Worm (Caenorhabditis elegans) whole organism, L3 larva: ENCODE results near the gene srx-45.

Source experiments
- elt-1 ChIP-seq: fragments of 150-350 bp; optimal IDR thresholded peaks from 2 replicates; lab custom pipeline; 2014; ENCODE audit warnings: missing biosample characterization, missing genetic modification characterization
- ztf-11 ChIP-seq: fragments of 150-350 bp; optimal IDR thresholded peaks from 2 replicates; lab custom pipeline; 2014; ENCODE audit warnings: missing biosample characterization, missing genetic modification characterization

DNA sequence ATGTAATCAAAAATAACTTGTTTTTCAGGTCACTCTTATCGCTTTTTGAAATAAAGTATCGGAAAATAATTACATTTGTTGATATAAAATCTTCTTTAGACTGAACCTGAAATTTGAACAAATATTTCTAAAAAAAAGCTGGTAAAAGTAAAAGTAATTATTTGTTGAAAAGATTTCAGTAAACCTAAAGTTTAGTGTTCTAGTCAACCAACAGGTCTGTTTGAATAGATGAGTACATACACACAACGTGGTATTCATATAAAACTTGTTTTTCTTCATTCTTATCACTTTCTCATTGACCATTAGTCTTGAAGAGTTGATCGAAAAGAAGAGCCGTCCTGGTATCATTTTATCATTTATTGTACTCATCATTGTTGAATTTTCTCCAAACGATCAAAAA is 13.1 kb upstream of the srx-45 start, which contains the start of gene C40H1.9:
- TF ChIP-seq ztf-11 (tag; lab: Kevin White, UChicago) (no peak), elt-1 (no peak)
